Worm (Caenorhabditis elegans) whole organism, L2 larva: Measurements from ENCODE around the gene C16C10.9.
A peak's percentile ranks its signal among the peaks of the same experiment; 100 is the strongest.

ENCODE experiments used
- C34F6.9 ChIP-seq: fragments of 150-350 bp; optimal IDR thresholded peaks from 2 replicates; lab custom pipeline; 2014; ENCODE audit warnings: missing biosample characterization, missing genetic modification characterization
- F13H6.1 ChIP-seq: sonication (generic microtip); optimal IDR thresholded peaks from 2 replicates; lab custom pipeline; 2016; ENCODE audit warnings: missing genetic modification characterization, missing compliant biosample characterization
- R02D3.7 ChIP-seq: fragments of 150-350 bp; optimal IDR thresholded peaks from 2 replicates; lab custom pipeline; 2014; ENCODE audit warnings: missing biosample characterization, missing genetic modification characterization
- Y55F3AM.14 ChIP-seq: fragments of 200-800 bp; sonication (Bioruptor generic); optimal IDR thresholded peaks from 2 replicates; lab custom pipeline; 2018; ENCODE audit warnings: mild to moderate bottlenecking, missing genetic modification characterization, missing compliant biosample characterization
- ZK546.5 ChIP-seq: sonication (generic microtip); optimal IDR thresholded peaks from 2 replicates; lab custom pipeline; 2017; ENCODE audit warnings: missing biosample characterization, missing genetic modification characterization
- alr-1 ChIP-seq: fragments of 150-350 bp; optimal IDR thresholded peaks from 2 replicates; lab custom pipeline; 2014; ENCODE audit warnings: missing biosample characterization, missing genetic modification characterization
- aly-2 ChIP-seq: fragments of 150-350 bp; optimal IDR thresholded peaks from 2 replicates; lab custom pipeline; 2014; ENCODE audit warnings: missing biosample characterization, missing genetic modification characterization
- ama-1 ChIP-seq: fragments of 150-350 bp; optimal IDR thresholded peaks from 2 replicates; lab custom pipeline; 2018; ENCODE audit warnings: inconsistent platforms
- blmp-1 ChIP-seq: sonication (generic microtip); optimal IDR thresholded peaks from 2 replicates; lab custom pipeline; 2017; ENCODE audit warnings: missing genetic modification characterization, mild to moderate bottlenecking, missing compliant biosample characterization, antibody characterized with exemption, moderate library complexity; ENCODE audit not compliant: insufficient read depth
- ceh-16 ChIP-seq: fragments of 150-350 bp; optimal IDR thresholded peaks from 2 replicates; lab custom pipeline; 2014; ENCODE audit warnings: missing biosample characterization, missing genetic modification characterization
- ceh-82 ChIP-seq: fragments of 150-350 bp; optimal IDR thresholded peaks from 2 replicates; lab custom pipeline; 2014; ENCODE audit warnings: missing biosample characterization, missing genetic modification characterization
- crh-2 ChIP-seq: sonication (generic microtip); optimal IDR thresholded peaks from 2 replicates; lab custom pipeline; 2017; ENCODE audit warnings: missing biosample characterization, missing genetic modification characterization
- dmd-4 ChIP-seq: sonication (generic microtip); optimal IDR thresholded peaks from 2 replicates; lab custom pipeline; 2017; ENCODE audit warnings: missing biosample characterization, missing genetic modification characterization
- egl-27 ChIP-seq: sonication (generic microtip); optimal IDR thresholded peaks from 3 replicates; lab custom pipeline; 2017; ENCODE audit warnings: missing biosample characterization, missing genetic modification reagents, missing genetic modification characterization
- elt-1 ChIP-seq: fragments of 150-350 bp; optimal IDR thresholded peaks from 2 replicates; lab custom pipeline; 2014; ENCODE audit warnings: missing biosample characterization, missing genetic modification characterization
- elt-3 ChIP-seq: sonication (generic microtip); optimal IDR thresholded peaks from 2 replicates; lab custom pipeline; 2017; ENCODE audit warnings: missing biosample characterization, missing genetic modification characterization
- fos-1 ChIP-seq: fragments of 150-350 bp; optimal IDR thresholded peaks from 2 replicates; lab custom pipeline; 2014; ENCODE audit warnings: missing biosample characterization, missing genetic modification characterization
- gmeb-1 ChIP-seq: fragments of 150-350 bp; optimal IDR thresholded peaks from 2 replicates; lab custom pipeline; 2014; ENCODE audit warnings: missing biosample characterization, missing genetic modification characterization
- lin-11 ChIP-seq: fragments of 150-350 bp; sonication (generic microtip); optimal IDR thresholded peaks from 2 replicates; lab custom pipeline; 2014; ENCODE audit warnings: missing biosample characterization, missing genetic modification characterization, inconsistent platforms, mixed read lengths
- lin-13 ChIP-seq: fragments of 150-350 bp; optimal IDR thresholded peaks from 2 replicates; lab custom pipeline; 2014; ENCODE audit warnings: missing biosample characterization, missing genetic modification reagents, missing genetic modification characterization
- lin-39 ChIP-seq: fragments of 150-350 bp; optimal IDR thresholded peaks from 2 replicates; lab custom pipeline; 2014; ENCODE audit warnings: missing biosample characterization, missing genetic modification reagents, missing genetic modification characterization
- lsy-2 ChIP-seq, 2 experiments: fragments of 150-350 bp in 1 of 2; sonication (generic microtip) in 1 of 2; optimal IDR thresholded peaks; 2 replicates each; lab custom pipeline; 2014 to 2017; ENCODE audit warnings: missing biosample characterization in 2 of 2, missing genetic modification characterization in 2 of 2
- mab-5 ChIP-seq: fragments of 150-350 bp; optimal IDR thresholded peaks from 2 replicates; lab custom pipeline; 2014; ENCODE audit warnings: missing biosample characterization, missing genetic modification characterization
- mbf-1 ChIP-seq: sonication (generic microtip); optimal IDR thresholded peaks from 2 replicates; lab custom pipeline; 2017; ENCODE audit warnings: missing biosample characterization, missing genetic modification characterization
- mdl-1 ChIP-seq, 2 experiments: fragments of 150-350 bp in 1 of 2; sonication (generic microtip) in 1 of 2; optimal IDR thresholded peaks; 2 replicates each; lab custom pipeline; 2017; ENCODE audit warnings: missing biosample characterization in 2 of 2, missing genetic modification characterization in 2 of 2
- nhr-10 ChIP-seq: sonication (generic microtip); optimal IDR thresholded peaks from 2 replicates; lab custom pipeline; 2017; ENCODE audit warnings: missing biosample characterization, missing genetic modification characterization
- nhr-11 ChIP-seq: fragments of 150-350 bp; optimal IDR thresholded peaks from 2 replicates; lab custom pipeline; 2014; ENCODE audit warnings: missing biosample characterization, missing genetic modification characterization
- nhr-12 ChIP-seq: fragments of 150-350 bp; optimal IDR thresholded peaks from 2 replicates; lab custom pipeline; 2014; ENCODE audit warnings: missing biosample characterization, missing genetic modification characterization
- nhr-129 ChIP-seq: fragments of 150-350 bp; optimal IDR thresholded peaks from 2 replicates; lab custom pipeline; 2014; ENCODE audit warnings: missing biosample characterization, missing genetic modification characterization
- nhr-21 ChIP-seq: fragments of 150-350 bp; optimal IDR thresholded peaks from 2 replicates; lab custom pipeline; 2014; ENCODE audit warnings: missing biosample characterization, missing genetic modification characterization
- nhr-23 ChIP-seq: fragments of 150-350 bp; optimal IDR thresholded peaks from 2 replicates; lab custom pipeline; 2014; ENCODE audit warnings: missing biosample characterization, missing genetic modification reagents, missing genetic modification characterization
- nhr-237 ChIP-seq: fragments of 150-350 bp; optimal IDR thresholded peaks from 2 replicates; lab custom pipeline; 2014; ENCODE audit warnings: missing biosample characterization, missing genetic modification characterization
- nhr-25 ChIP-seq: fragments of 150-350 bp; sonication (generic microtip); optimal IDR thresholded peaks from 3 replicates; lab custom pipeline; 2014; ENCODE audit warnings: missing biosample characterization, missing genetic modification characterization
- nhr-6 ChIP-seq: fragments of 150-350 bp; optimal IDR thresholded peaks from 2 replicates; lab custom pipeline; 2014; ENCODE audit warnings: missing biosample characterization, missing genetic modification characterization
- nhr-77 ChIP-seq: fragments of 150-350 bp; optimal IDR thresholded peaks from 2 replicates; lab custom pipeline; 2014; ENCODE audit warnings: missing biosample characterization, missing genetic modification characterization
- peb-1 ChIP-seq: fragments of 150-350 bp; optimal IDR thresholded peaks from 2 replicates; lab custom pipeline; 2014; ENCODE audit warnings: missing biosample characterization, missing genetic modification characterization
- sem-4 ChIP-seq: fragments of 150-350 bp; optimal IDR thresholded peaks from 2 replicates; lab custom pipeline; 2014; ENCODE audit warnings: missing biosample characterization, missing genetic modification reagents, missing genetic modification characterization
- skn-1 ChIP-seq: sonication (generic microtip); optimal IDR thresholded peaks from 2 replicates; lab custom pipeline; 2017; ENCODE audit warnings: missing biosample characterization, missing genetic modification characterization
- sma-3 ChIP-seq: sonication (generic microtip); optimal IDR thresholded peaks from 2 replicates; lab custom pipeline; 2016; ENCODE audit warnings: missing genetic modification reagents, missing genetic modification characterization, missing compliant biosample characterization
- sma-9 ChIP-seq, 2 experiments: fragments of 150-350 bp in 1 of 2; sonication (generic microtip) in 1 of 2; optimal IDR thresholded peaks; 2 replicates each; lab custom pipeline; 2014 to 2016; ENCODE audit warnings: missing genetic modification characterization in 2 of 2, mild to moderate bottlenecking in 1 of 2, missing biosample characterization in 1 of 2, missing compliant biosample characterization in 1 of 2, missing genetic modification reagents in 1 of 2, moderate library complexity in 1 of 2
- snpc-4 ChIP-seq: fragments of 150-350 bp; optimal IDR thresholded peaks from 2 replicates; lab custom pipeline; 2014; ENCODE audit warnings: missing biosample characterization, missing genetic modification characterization
- unc-39 ChIP-seq: fragments of 150-350 bp; optimal IDR thresholded peaks from 2 replicates; lab custom pipeline; 2014; ENCODE audit warnings: missing biosample characterization, missing genetic modification characterization
- unc-55 ChIP-seq: fragments of 150-350 bp; sonication (generic microtip); optimal IDR thresholded peaks from 3 replicates; lab custom pipeline; 2014; ENCODE audit warnings: missing biosample characterization, missing genetic modification reagents, missing genetic modification characterization
- unc-62 ChIP-seq: fragments of 150-350 bp; optimal IDR thresholded peaks from 2 replicates; lab custom pipeline; 2014; ENCODE audit warnings: missing biosample characterization, missing genetic modification reagents, missing genetic modification characterization
- zag-1 ChIP-seq: fragments of 150-350 bp; optimal IDR thresholded peaks from 2 replicates; lab custom pipeline; 2014; ENCODE audit warnings: missing biosample characterization, missing genetic modification characterization
- ztf-1 ChIP-seq: fragments of 200-800 bp; sonication (Bioruptor generic); conservative IDR thresholded peaks from 2 replicates; pipeline ENCODE4 v1.3.6; 2022; ENCODE audit warnings: missing genetic modification characterization, missing compliant biosample characterization
- ztf-11 ChIP-seq: sonication (generic microtip); optimal IDR thresholded peaks from 2 replicates; lab custom pipeline; 2017; ENCODE audit warnings: missing biosample characterization, missing genetic modification characterization
- ztf-4 ChIP-seq: fragments of 150-350 bp; optimal IDR thresholded peaks from 2 replicates; lab custom pipeline; 2014; ENCODE audit warnings: missing biosample characterization, missing genetic modification characterization

The C16C10.9 gene

DNA sequence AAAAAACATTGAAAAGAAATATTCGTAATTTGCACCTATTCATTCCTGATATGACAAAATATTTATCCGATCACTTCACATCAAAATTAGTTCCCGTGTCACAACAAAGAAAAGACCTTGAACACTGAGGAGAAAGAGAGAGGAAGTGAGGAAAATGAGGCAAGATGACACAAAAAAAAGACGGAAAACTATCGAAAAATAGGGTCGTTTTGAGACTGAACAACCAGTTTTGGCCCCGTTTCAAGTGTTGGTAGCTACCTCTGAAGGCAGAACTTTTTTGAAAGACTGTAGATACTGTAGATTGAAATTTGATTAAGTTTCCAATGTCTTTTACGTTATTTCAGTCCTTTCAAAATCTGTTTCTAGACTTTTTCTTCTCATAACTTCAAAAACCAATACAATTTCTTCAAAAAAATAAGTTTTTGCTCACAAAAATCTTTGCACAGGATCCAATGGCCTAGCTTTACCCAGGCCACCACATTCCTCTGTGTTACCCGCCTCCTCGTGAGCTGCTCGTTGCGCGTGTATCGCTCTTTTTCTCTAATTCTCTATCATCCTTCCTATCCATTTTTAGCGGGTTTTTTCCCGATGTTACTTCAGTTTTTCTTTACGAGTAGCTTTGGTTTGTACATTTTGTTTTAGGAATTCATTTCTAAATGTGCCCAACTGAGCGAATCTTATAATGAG, 39.2 kb upstream of the C16C10.9 start:
- no peak for TF ChIP-seq peb-1 (tag; lab: Kevin White, UChicago)
- TF ChIP-seq mab-5 = peak; percentile 44
- TF ChIP-seq mbf-1 (tag; lab: Kevin White, UChicago) = no peak
- no peak for TF ChIP-seq ztf-1
- TF ChIP-seq nhr-237 (tag; lab: Kevin White, UChicago) = no peak
- peak; percentile 46 for TF ChIP-seq lin-13 (GFP tag; lab: Kevin White, UChicago)
- no peak for TF ChIP-seq nhr-11 (tag; lab: Kevin White, UChicago)
- TF ChIP-seq lin-39 (tag; lab: Kevin White, UChicago) = no peak
- no peak for TF ChIP-seq ztf-4 (tag; lab: Kevin White, UChicago)
- no peak for TF ChIP-seq ZK546.5 (tag; lab: Kevin White, UChicago)
- TF ChIP-seq ama-1 = peak; percentile 46
- no peak for TF ChIP-seq zag-1 (tag; lab: Kevin White, UChicago)
- TF ChIP-seq nhr-6 = no peak
- TF ChIP-seq sma-9 (GFP tag; optimal IDR thresholded peaks at IDR 0.05; lab: Kevin White, UChicago) = peak; percentile 60
- TF ChIP-seq sma-9 (tag; optimal IDR thresholded peaks at IDR 0.05; lab: Kevin White, UChicago) = no peak
- TF ChIP-seq F13H6.1 (tag; lab: Kevin White, UChicago) = peak; percentile 22
- no peak for TF ChIP-seq ceh-82 (tag; lab: Kevin White, UChicago)
- no peak for TF ChIP-seq nhr-10 (tag; lab: Kevin White, UChicago)
- TF ChIP-seq gmeb-1 (tag; lab: Kevin White, UChicago) = no peak
- TF ChIP-seq nhr-129 (tag; lab: Kevin White, UChicago) = peak; percentile 58
- TF ChIP-seq nhr-12 = no peak
- no peak for TF ChIP-seq elt-3 (tag; lab: Kevin White, UChicago)
- TF ChIP-seq ceh-16 (tag; lab: Kevin White, UChicago) = no peak
- no peak for TF ChIP-seq snpc-4
- no peak for TF ChIP-seq elt-1
- no peak for TF ChIP-seq unc-39
- TF ChIP-seq ztf-11 = no peak
- no peak for TF ChIP-seq Y55F3AM.14 (GFP tag; lab: Kevin White, UChicago)
- no peak for TF ChIP-seq unc-62 (GFP tag; lab: Kevin White, UChicago)
- peak; percentile 89 to 91 for TF ChIP-seq mdl-1 (tag; optimal IDR thresholded peaks at IDR 0.05; lab: Kevin White, UChicago)
- peak; percentile 25 for TF ChIP-seq fos-1 (tag; lab: Kevin White, UChicago)
- no peak for TF ChIP-seq alr-1 (tag; lab: Kevin White, UChicago)
- no peak for TF ChIP-seq nhr-23
- peak; percentile 88 for TF ChIP-seq unc-55 (GFP tag; lab: Kevin White, UChicago)
- TF ChIP-seq sma-3 = no peak
- TF ChIP-seq aly-2 = no peak
- TF ChIP-seq nhr-77 (tag; lab: Kevin White, UChicago) = no peak
- no peak for TF ChIP-seq sem-4 (tag; lab: Kevin White, UChicago)
- no peak for TF ChIP-seq blmp-1 (tag; lab: Kevin White, UChicago)
- TF ChIP-seq C34F6.9 = peak; percentile 89
- TF ChIP-seq nhr-25 (tag; lab: Kevin White, UChicago) = no peak
- peak; percentile 77 for TF ChIP-seq crh-2 (tag; lab: Kevin White, UChicago)
- TF ChIP-seq nhr-21 = peak; percentile 22
- peak; percentile 28 to 80 for TF ChIP-seq lsy-2 (tag; optimal IDR thresholded peaks at IDR 0.05; lab: Kevin White, UChicago)
- TF ChIP-seq egl-27 = no peak
- TF ChIP-seq R02D3.7 (tag; lab: Kevin White, UChicago) = no peak
- TF ChIP-seq skn-1 (tag; lab: Kevin White, UChicago) = no peak
- no peak for TF ChIP-seq dmd-4 (tag; lab: Kevin White, UChicago)
- peak; percentile 47 for TF ChIP-seq lin-11 (tag; lab: Kevin White, UChicago)
